Worm (Caenorhabditis elegans) whole organism, mixed stage, embryonic: Measurements from ENCODE around the gene M05D6.1.

Source experiments
- M03D4.4 ChIP-seq: sonication (generic microtip); optimal IDR thresholded peaks from 2 replicates; lab custom pipeline; 2017; ENCODE audit warnings: mild to moderate bottlenecking, missing genetic modification characterization, missing compliant biosample characterization
- bed-3 ChIP-seq: fragments of 200-800 bp; sonication (Bioruptor generic); optimal IDR thresholded peaks from 3 replicates; lab custom pipeline; 2018; ENCODE audit warnings: mild to moderate bottlenecking, missing genetic modification characterization, moderate library complexity, missing compliant biosample characterization
- blmp-1 ChIP-seq: fragments of 150-350 bp; optimal IDR thresholded peaks from 2 replicates; lab custom pipeline; 2014; ENCODE audit warnings: missing biosample characterization, missing genetic modification characterization
- ceh-39 ChIP-seq: fragments of 150-350 bp; optimal IDR thresholded peaks from 2 replicates; lab custom pipeline; 2014; ENCODE audit warnings: missing biosample characterization, missing genetic modification characterization
- ceh-43 ChIP-seq: fragments of 200-800 bp; sonication (Bioruptor generic); optimal IDR thresholded peaks from 2 replicates; lab custom pipeline; 2018; ENCODE audit warnings: mild to moderate bottlenecking, missing genetic modification characterization, moderate library complexity, missing compliant biosample characterization
- ceh-83 ChIP-seq: fragments of 200-800 bp; sonication (Bioruptor generic); optimal IDR thresholded peaks from 2 replicates; lab custom pipeline; 2018; ENCODE audit warnings: mild to moderate bottlenecking, missing genetic modification characterization, missing compliant biosample characterization
- ces-1 ChIP-seq: fragments of 150-350 bp; optimal IDR thresholded peaks from 2 replicates; lab custom pipeline; 2014; ENCODE audit warnings: missing biosample characterization, missing genetic modification reagents, missing genetic modification characterization
- cnd-1 ChIP-seq: fragments of 200-800 bp; sonication (Bioruptor generic); optimal IDR thresholded peaks from 2 replicates; lab custom pipeline; 2018; ENCODE audit warnings: mild to moderate bottlenecking, missing genetic modification characterization, missing compliant biosample characterization
- drap-1 ChIP-seq: fragments of 200-800 bp; sonication (Bioruptor generic); optimal IDR thresholded peaks from 3 replicates; lab custom pipeline; 2018; ENCODE audit warnings: mild to moderate bottlenecking, missing genetic modification characterization, missing compliant biosample characterization
- elt-1 ChIP-seq: sonication (generic microtip); optimal IDR thresholded peaks from 2 replicates; lab custom pipeline; 2017; ENCODE audit warnings: missing genetic modification characterization, mild to moderate bottlenecking, missing compliant biosample characterization, antibody characterized with exemption, moderate library complexity, borderline replicate concordance; ENCODE audit not compliant: insufficient read depth
- elt-3 ChIP-seq: fragments of 150-350 bp; optimal IDR thresholded peaks from 2 replicates; lab custom pipeline; 2014; ENCODE audit warnings: missing biosample characterization, missing genetic modification characterization
- ham-2 ChIP-seq: fragments of 200-800 bp; sonication (Bioruptor generic); optimal IDR thresholded peaks from 2 replicates; lab custom pipeline; 2018; ENCODE audit warnings: mild to moderate bottlenecking, missing genetic modification characterization, missing compliant biosample characterization
- hlh-1 ChIP-seq: fragments of 150-350 bp; optimal IDR thresholded peaks from 2 replicates; lab custom pipeline; 2014; ENCODE audit warnings: missing biosample characterization, missing genetic modification reagents, missing genetic modification characterization
- lin-13 ChIP-seq: fragments of 150-350 bp; optimal IDR thresholded peaks from 2 replicates; lab custom pipeline; 2014; ENCODE audit warnings: missing biosample characterization, missing genetic modification characterization
- lin-32 ChIP-seq: fragments of 200-800 bp; sonication (Bioruptor generic); optimal IDR thresholded peaks from 2 replicates; lab custom pipeline; 2018; ENCODE audit warnings: mild to moderate bottlenecking, missing genetic modification characterization, missing compliant biosample characterization
- lsy-2 ChIP-seq: fragments of 150-350 bp; optimal IDR thresholded peaks from 2 replicates; lab custom pipeline; 2014; ENCODE audit warnings: missing biosample characterization, missing genetic modification characterization
- mab-5 ChIP-seq: fragments of 150-350 bp; optimal IDR thresholded peaks from 2 replicates; lab custom pipeline; 2014; ENCODE audit warnings: missing biosample characterization, missing genetic modification characterization
- mep-1 ChIP-seq: fragments of 150-350 bp; optimal IDR thresholded peaks from 2 replicates; lab custom pipeline; 2017; ENCODE audit warnings: missing biosample characterization, missing genetic modification reagents, missing genetic modification characterization, inconsistent platforms
- mls-2 ChIP-seq: sonication (generic microtip); optimal IDR thresholded peaks from 2 replicates; lab custom pipeline; 2016; ENCODE audit warnings: mild to moderate bottlenecking, missing genetic modification characterization, moderate library complexity, missing compliant biosample characterization
- nhr-12 ChIP-seq: fragments of 150-350 bp; optimal IDR thresholded peaks from 2 replicates; lab custom pipeline; 2014; ENCODE audit warnings: missing biosample characterization, missing genetic modification characterization
- nhr-2 ChIP-seq: fragments of 150-350 bp; optimal IDR thresholded peaks from 2 replicates; lab custom pipeline; 2014; ENCODE audit warnings: missing biosample characterization, missing genetic modification characterization
- nhr-237 ChIP-seq: fragments of 150-350 bp; optimal IDR thresholded peaks from 2 replicates; lab custom pipeline; 2014; ENCODE audit warnings: missing biosample characterization, missing genetic modification characterization
- nhr-28 ChIP-seq: fragments of 150-350 bp; optimal IDR thresholded peaks from 2 replicates; lab custom pipeline; 2014; ENCODE audit warnings: missing biosample characterization, missing genetic modification characterization
- nhr-76 ChIP-seq: sonication (generic microtip); optimal IDR thresholded peaks from 2 replicates; lab custom pipeline; 2017; ENCODE audit warnings: missing biosample characterization, missing genetic modification characterization
- sem-2 ChIP-seq: fragments of 200-800 bp; sonication (Bioruptor generic); optimal IDR thresholded peaks from 2 replicates; lab custom pipeline; 2018; ENCODE audit warnings: mild to moderate bottlenecking, missing genetic modification characterization, missing compliant biosample characterization
- snpc-4 ChIP-seq: fragments of 150-350 bp; optimal IDR thresholded peaks from 2 replicates; lab custom pipeline; 2014; ENCODE audit warnings: missing biosample characterization, missing genetic modification characterization
- tbx-8 ChIP-seq: fragments of 200-800 bp; sonication (Bioruptor generic); optimal IDR thresholded peaks from 2 replicates; lab custom pipeline; 2018; ENCODE audit warnings: mild to moderate bottlenecking, missing genetic modification characterization, moderate library complexity, missing compliant biosample characterization
- unc-120 ChIP-seq: sonication (generic microtip); optimal IDR thresholded peaks from 2 replicates; lab custom pipeline; 2017; ENCODE audit warnings: missing genetic modification characterization, missing compliant biosample characterization; ENCODE audit not compliant: poor library complexity, severe bottlenecking
- unc-62 ChIP-seq: fragments of 150-350 bp; optimal IDR thresholded peaks from 2 replicates; lab custom pipeline; 2014; ENCODE audit warnings: missing biosample characterization, missing genetic modification reagents, missing genetic modification characterization
- zip-8 ChIP-seq: fragments of 150-350 bp; optimal IDR thresholded peaks from 2 replicates; lab custom pipeline; 2014; ENCODE audit warnings: missing biosample characterization, missing genetic modification characterization
- ztf-11 ChIP-seq: fragments of 150-350 bp; optimal IDR thresholded peaks from 2 replicates; lab custom pipeline; 2014; ENCODE audit warnings: missing biosample characterization, missing genetic modification characterization

M05D6.1 gene

ce11 chrII:8442176-8442575 lies 33.0 kb downstream of the M05D6.1 start:
- peak; percentile 3 for TF ChIP-seq hlh-1 (tag; lab: Kevin White, UChicago)
- TF ChIP-seq lsy-2 (tag; lab: Kevin White, UChicago): peak; percentile 92
- TF ChIP-seq ztf-11: no peak
- peak; percentile 33 for TF ChIP-seq ham-2
- TF ChIP-seq unc-120 (tag; lab: Kevin White, UChicago): peak; percentile 78
- peak; percentile 17 for TF ChIP-seq lin-32 (GFP tag; lab: Kevin White, UChicago)
- TF ChIP-seq mep-1: peak; percentile 73
- no peak for TF ChIP-seq ceh-43 (GFP tag; lab: Kevin White, UChicago)
- TF ChIP-seq ces-1: peak; percentile 4
- TF ChIP-seq lin-13 (tag; lab: Kevin White, UChicago): peak; percentile 34
- TF ChIP-seq nhr-237 (tag; lab: Kevin White, UChicago): peak; percentile 47

ce11 chrII:8441519-8441918 lies 33.7 kb downstream of the M05D6.1 start:
- TF ChIP-seq elt-1 (tag; lab: Kevin White, UChicago): no peak
- TF ChIP-seq ceh-43 (GFP tag; lab: Kevin White, UChicago): no peak
- TF ChIP-seq ceh-83 (GFP tag; lab: Kevin White, UChicago): no peak
- no peak for TF ChIP-seq mab-5
- TF ChIP-seq bed-3 (GFP tag; lab: Kevin White, UChicago): no peak
- TF ChIP-seq drap-1: no peak
- no peak for TF ChIP-seq nhr-2
- TF ChIP-seq lin-13 (tag; lab: Kevin White, UChicago): no peak
- TF ChIP-seq ham-2: no peak
- TF ChIP-seq, all 35 proteins: peak for 0

ce11 chrII:8440792-8441191 lies 34.4 kb downstream of the M05D6.1 start:
- TF ChIP-seq nhr-237 (tag; lab: Kevin White, UChicago): no peak
- TF ChIP-seq mab-5: no peak
- no peak for TF ChIP-seq mep-1
- TF ChIP-seq ceh-39: no peak
- TF ChIP-seq nhr-2: no peak
- peak; percentile 17 for TF ChIP-seq nhr-28 (tag; lab: Kevin White, UChicago)

ce11 chrII:8440097-8440496 lies 35.1 kb downstream of the M05D6.1 start:
- TF ChIP-seq snpc-4 (tag; lab: Kevin White, UChicago) (no peak), ztf-11 (no peak), zip-8 (tag; lab: Kevin White, UChicago) (peak; percentile 7), ces-1 (no peak)

ce11 chrII:8438791-8439287 lies 36.4 kb downstream of the M05D6.1 start, which contains the start of gene lips-10:
lips-10 (plus strand) TSS chrII:8439168.
- TF ChIP-seq zip-8 (tag; lab: Kevin White, UChicago) (no peak), nhr-237 (tag; lab: Kevin White, UChicago) (no peak), nhr-2 (no peak), bed-3 (GFP tag; lab: Kevin White, UChicago) (no peak), ham-2 (peak; percentile 36)
- TF ChIP-seq, all 35 proteins: peak for 1

ce11 chrII:8437035-8437434 lies 38.2 kb downstream of the M05D6.1 start, which contains the start of gene acp-3:
acp-3 (minus strand) TSS chrII:8437135.
- TF ChIP-seq elt-3: no peak
- no peak for TF ChIP-seq ztf-11
- no peak for TF ChIP-seq unc-62 (GFP tag; lab: Kevin White, UChicago)
- TF ChIP-seq nhr-76 (tag; lab: Kevin White, UChicago): no peak
- no peak for TF ChIP-seq tbx-8
- TF ChIP-seq ces-1: no peak
- TF ChIP-seq drap-1: no peak
- TF ChIP-seq snpc-4 (tag; lab: Kevin White, UChicago): no peak
- TF ChIP-seq mls-2: no peak
- no peak for TF ChIP-seq ceh-43 (GFP tag; lab: Kevin White, UChicago)
- no peak for TF ChIP-seq ham-2
- TF ChIP-seq lin-32 (GFP tag; lab: Kevin White, UChicago): no peak
- TF ChIP-seq nhr-12 (tag; lab: Kevin White, UChicago): no peak
- no peak for TF ChIP-seq sem-2
- TF ChIP-seq lsy-2 (tag; lab: Kevin White, UChicago): no peak
- TF ChIP-seq, all 35 proteins: peak for 0

ce11 chrII:8435005-8435404 lies 40.2 kb downstream of the M05D6.1 start, which contains the start of gene acp-4:
acp-4 (minus strand) TSS chrII:8435105.
- TF ChIP-seq elt-1 (tag; lab: Kevin White, UChicago) (no peak), lsy-2 (tag; lab: Kevin White, UChicago) (no peak), unc-62 (GFP tag; lab: Kevin White, UChicago) (no peak), cnd-1 (tag; lab: Kevin White, UChicago) (no peak), M03D4.4 (tag; lab: Kevin White, UChicago) (no peak), drap-1 (no peak), ceh-39 (no peak), ceh-43 (GFP tag; lab: Kevin White, UChicago) (no peak), blmp-1 (tag; lab: Kevin White, UChicago) (no peak), bed-3 (GFP tag; lab: Kevin White, UChicago) (no peak), tbx-8 (no peak), nhr-2 (no peak)
